Worm (Caenorhabditis elegans): Measurements from ENCODE around the gene B0294.1.

Gene B0294.1

DNA sequence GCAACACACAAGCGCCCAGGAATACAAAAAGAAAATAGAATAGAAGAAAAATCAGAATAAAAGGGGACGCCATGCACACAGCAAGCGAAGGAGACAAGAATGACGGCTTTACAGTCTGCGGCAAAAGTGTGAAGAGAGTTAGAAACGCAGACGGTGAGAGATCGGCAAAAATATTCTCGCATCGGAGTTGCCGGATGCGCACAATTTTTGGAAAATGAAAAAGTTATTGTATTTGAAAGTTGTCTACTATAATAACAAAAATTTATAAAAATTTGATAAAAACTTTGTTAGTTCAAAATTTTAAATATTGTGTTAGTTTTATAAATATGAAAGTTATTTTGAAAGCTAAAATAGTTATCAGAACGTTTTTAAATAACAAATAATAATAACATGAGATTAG lies 25.2 kb upstream of the B0294.1 start, which contains the start of gene ZC53.22:
Gene ZC53.22, minus strand, starts transcription at position 101 of the 400 bp plus-strand sequence.
- no peak for TF ChIP-seq nhr-179 (tag; optimal IDR thresholded peaks at IDR 0.05)
- no peak for TF ChIP-seq lin-54 (GFP tag; optimal IDR thresholded peaks at IDR 0.05)
- TF ChIP-seq hrde-1 (tag; optimal IDR thresholded peaks at IDR 0.05; ENCODE audit: borderline replicate concordance) = no peak
- no peak for TF ChIP-seq F57C9.4 (tag; optimal IDR thresholded peaks at IDR 0.05)
- TF ChIP-seq nfyb-1 (GFP tag; IDR thresholded peaks at IDR 0.05) = no peak
- TF ChIP-seq madf-8 (GFP tag; conservative IDR thresholded peaks at IDR 0.05) = no peak

DNA sequence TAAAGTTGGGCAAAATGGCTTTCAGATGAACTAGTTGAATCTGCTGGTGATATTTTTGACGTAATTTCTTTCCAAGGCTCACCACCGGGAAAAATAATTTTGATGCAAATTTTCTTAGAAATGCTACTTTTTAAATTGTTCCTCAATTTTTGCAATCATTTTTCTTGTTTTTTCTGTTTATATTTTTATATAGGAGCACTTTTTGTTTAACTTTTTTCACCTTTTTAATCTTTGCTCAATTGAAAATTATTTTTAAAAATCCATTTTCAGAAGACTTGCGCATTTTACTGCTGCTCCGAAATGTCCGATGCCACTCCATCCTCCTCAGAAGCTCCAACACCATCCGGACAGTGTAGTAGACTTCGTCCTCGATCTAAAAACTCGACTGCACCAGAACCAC lies 20.0 kb upstream of the B0294.1 start, which contains the start of gene dot-1.5:
Gene dot-1.5, plus strand, starts transcription at position 301 of the 400 bp plus-strand sequence.
- no peak for TF ChIP-seq D2030.7 (GFP tag; IDR thresholded peaks at IDR 0.05)
- TF ChIP-seq ets-4 (GFP tag; optimal IDR thresholded peaks at IDR 0.05) = no peak
- TF ChIP-seq mcd-1 (GFP tag; IDR thresholded peaks at IDR 0.05) = no peak
- no peak for TF ChIP-seq ceh-79 (tag; optimal IDR thresholded peaks at IDR 0.05)
- no peak for TF ChIP-seq sptf-2 (GFP tag; optimal IDR thresholded peaks at IDR 0.05)
- TF ChIP-seq hlh-12 (tag; optimal IDR thresholded peaks at IDR 0.05) = no peak
- no peak for TF ChIP-seq pbrm-1 (GFP tag; IDR thresholded peaks at IDR 0.05)

DNA sequence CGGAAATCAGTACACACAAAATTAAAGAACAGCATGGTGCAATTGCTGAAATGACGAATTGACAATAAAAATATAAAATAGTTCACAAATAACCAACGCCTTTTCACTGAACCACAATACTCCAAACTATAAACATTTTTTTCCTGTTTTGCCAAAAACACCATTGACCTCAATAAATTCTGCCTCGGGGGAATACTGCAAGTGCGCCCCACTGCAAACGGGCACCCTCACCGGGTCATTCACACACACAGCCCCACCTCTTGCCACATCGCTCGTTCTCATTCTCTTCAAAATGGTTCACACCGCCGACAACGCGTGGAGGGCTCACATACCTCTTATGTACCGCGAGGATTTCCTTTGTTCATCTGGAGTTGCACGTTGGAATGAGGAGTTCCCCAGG lies 17.9 kb upstream of the B0294.1 start, which contains the start of gene rgs-9:
Gene rgs-9, plus strand, starts transcription at position 237 of the 400 bp plus-strand sequence.
- TF ChIP-seq fkh-3 (tag; optimal IDR thresholded peaks at IDR 0.05) (no peak), aptf-2 (GFP tag; conservative IDR thresholded peaks at IDR 0.05) (peak; percentile 88)

DNA sequence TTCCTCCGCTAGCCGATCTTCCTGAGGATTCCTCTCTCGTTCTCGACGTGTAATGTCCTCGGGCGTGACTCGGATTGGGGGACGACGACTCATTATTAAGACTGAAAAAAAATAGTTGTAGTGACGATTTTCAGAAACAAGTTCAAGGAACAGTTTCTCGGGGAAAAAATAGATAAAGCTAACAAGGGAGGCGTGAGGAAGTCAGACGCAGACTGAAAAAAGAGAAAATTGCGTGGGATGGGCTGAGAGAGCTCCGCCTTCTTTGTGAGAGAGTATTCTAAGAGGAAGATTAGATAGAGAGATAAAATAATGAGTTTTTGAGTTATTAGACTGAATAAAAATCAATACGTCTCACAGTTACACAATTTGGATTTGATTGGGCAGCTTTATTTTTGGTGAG lies 16.1 kb upstream of the B0294.1 start, which contains the start of gene ZC53.1:
Gene ZC53.1, minus strand, starts transcription at position 101 of the 400 bp plus-strand sequence.
- TF ChIP-seq T07F8.4 (tag; optimal IDR thresholded peaks at IDR 0.05) (no peak), egrh-3 (GFP tag; IDR thresholded peaks at IDR 0.05) (no peak), unc-130 (GFP tag; optimal IDR thresholded peaks at IDR 0.05) (no peak), ztf-25 (GFP tag; IDR thresholded peaks at IDR 0.05) (no peak), lsy-27 (tag; optimal IDR thresholded peaks at IDR 0.05; ENCODE audit: borderline replicate concordance, insufficient read depth) (no peak), Y53G8AR.9 (GFP tag; conservative IDR thresholded peaks at IDR 0.05) (no peak), ztf-18 (tag; optimal IDR thresholded peaks at IDR 0.05) (no peak), nfya-1 (tag; optimal IDR thresholded peaks at IDR 0.05; ENCODE audit: borderline replicate concordance, insufficient read depth) (no peak), nhr-120 (GFP tag; IDR thresholded peaks at IDR 0.05) (no peak), madf-8 (GFP tag; conservative IDR thresholded peaks at IDR 0.05) (no peak), attf-6 (GFP tag; IDR thresholded peaks at IDR 0.05) (no peak), rpc-1 (optimal IDR thresholded peaks at IDR 0.05) (no peak), rpc-1 (tag; optimal IDR thresholded peaks at IDR 0.05) (no peak), F37B4.10 (GFP tag; IDR thresholded peaks at IDR 0.05) (no peak), snpc-1.1 (tag; optimal IDR thresholded peaks at IDR 0.05; ENCODE audit: insufficient read depth) (no peak), attf-3 (GFP tag; conservative IDR thresholded peaks at IDR 0.05) (no peak), hmg-1.2 (GFP tag; IDR thresholded peaks at IDR 0.05) (no peak), lir-1 (GFP tag; conservative IDR thresholded peaks at IDR 0.05) (no peak), nhr-27 (tag; optimal IDR thresholded peaks at IDR 0.05) (no peak)

DNA sequence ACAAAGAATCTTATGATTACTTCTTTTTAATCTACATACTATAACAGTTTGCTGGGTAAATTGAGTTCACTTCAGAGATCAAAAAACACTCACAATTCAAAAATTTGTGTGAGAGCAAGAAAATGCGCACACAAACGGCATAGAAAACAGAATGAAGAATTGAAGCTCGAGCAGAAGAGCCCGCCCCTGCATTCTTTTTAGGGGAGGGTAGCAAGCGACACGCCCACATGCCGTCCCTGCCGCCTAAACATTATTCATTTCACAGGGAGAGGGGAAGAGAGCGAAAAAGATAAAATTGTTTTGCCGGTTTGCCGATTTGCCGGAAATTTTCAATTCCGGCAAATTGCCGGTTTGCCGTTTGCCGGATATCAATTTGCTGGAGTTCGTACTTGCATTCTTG lies 12.2 kb upstream of the B0294.1 start:
- TF ChIP-seq lsl-1 (GFP tag; optimal IDR thresholded peaks at IDR 0.05) = no peak
- TF ChIP-seq dox-1 (GFP tag; IDR thresholded peaks at IDR 0.05) = peak; percentile 97
- TF ChIP-seq ceh-79 (tag; optimal IDR thresholded peaks at IDR 0.05) = no peak
- TF ChIP-seq athp-1 (tag; optimal IDR thresholded peaks at IDR 0.05) = no peak
- TF ChIP-seq repo-1 (tag; optimal IDR thresholded peaks at IDR 0.05) = peak; percentile 86
- TF ChIP-seq F39B2.1 (GFP tag; IDR thresholded peaks at IDR 0.05) = no peak
- peak; percentile 58 for TF ChIP-seq madf-10 (tag; optimal IDR thresholded peaks at IDR 0.05)
- peak in 1 of 3 experiments; percentile 85 for TF ChIP-seq lin-35 (GFP tag; optimal IDR thresholded peaks at IDR 0.05)
- TF ChIP-seq F49E8.2 (tag; optimal IDR thresholded peaks at IDR 0.05; ENCODE audit: insufficient read depth) = no peak
- 0 out of 2 replicates have a peak, but pooled peaks have one; percentile 59 for TF ChIP-seq lag-1 (GFP tag; IDR thresholded peaks at IDR 0.05)
- TF ChIP-seq ccch-3 (GFP tag; optimal IDR thresholded peaks at IDR 0.05) = no peak
- TF ChIP-seq unc-130 (GFP tag; optimal IDR thresholded peaks at IDR 0.05) = no peak
- TF ChIP-seq mel-28 (tag; optimal IDR thresholded peaks at IDR 0.05; ENCODE audit: borderline replicate concordance) = peak; percentile 10

Measured in whole organism, young adult.